Worm (Caenorhabditis elegans) whole organism, L4 larva: Measurements from ENCODE around the gene acl-6.
A peak's percentile ranks its signal among the peaks of the same experiment; 100 is the strongest.

Source experiments
- D1046.2 ChIP-seq: fragments of 200-800 bp; sonication (Bioruptor generic); IDR thresholded peaks from 2 replicates; pipeline ENCODE4 v1.3.6; 2022; ENCODE audit warnings: missing genetic modification characterization, missing compliant biosample characterization
- F10B5.3 ChIP-seq: sonication (generic microtip); optimal IDR thresholded peaks from 2 replicates; lab custom pipeline; 2016; ENCODE audit warnings: mild to moderate bottlenecking, missing genetic modification characterization, missing compliant biosample characterization
- F26F4.8 ChIP-seq: fragments of 200-800 bp; sonication (Bioruptor generic); conservative IDR thresholded peaks from 2 replicates; pipeline ENCODE4 v1.3.6; 2022; ENCODE audit warnings: missing genetic modification characterization, missing compliant biosample characterization
- F49E8.2 ChIP-seq: sonication (generic microtip); optimal IDR thresholded peaks from 2 replicates; lab custom pipeline; 2016; ENCODE audit warnings: missing compliant biosample characterization, mild to moderate bottlenecking, missing genetic modification characterization, borderline replicate concordance
- T20F7.1 ChIP-seq: fragments of 200-800 bp; sonication (Bioruptor generic); optimal IDR thresholded peaks from 2 replicates; lab custom pipeline; 2018; ENCODE audit warnings: mild to moderate bottlenecking, missing genetic modification characterization, missing compliant biosample characterization
- aha-1 ChIP-seq: fragments of 150-350 bp; peaks from one replicate; lab custom pipeline; 2014; ENCODE audit warnings: missing biosample characterization, missing genetic modification characterization
- aly-2 ChIP-seq: sonication (generic microtip); optimal IDR thresholded peaks from 2 replicates; lab custom pipeline; 2018; ENCODE audit warnings: missing biosample characterization, missing genetic modification characterization
- ceh-28 ChIP-seq: fragments of 150-350 bp; optimal IDR thresholded peaks from 2 replicates; lab custom pipeline; 2014; ENCODE audit warnings: missing biosample characterization, missing genetic modification reagents, missing genetic modification characterization
- ceh-32 ChIP-seq: sonication (generic microtip); optimal IDR thresholded peaks from 2 replicates; lab custom pipeline; 2016; ENCODE audit warnings: mild to moderate bottlenecking, missing genetic modification characterization, missing compliant biosample characterization; ENCODE audit not compliant: poor library complexity
- ceh-44 ChIP-seq: fragments of 200-800 bp; sonication (Bioruptor generic); IDR thresholded peaks from 2 replicates; pipeline ENCODE4 v1.3.6; 2022; ENCODE audit warnings: missing genetic modification reagents, missing genetic modification characterization, missing compliant biosample characterization
- ceh-62 ChIP-seq: sonication (generic microtip); optimal IDR thresholded peaks from 2 replicates; lab custom pipeline; 2017; ENCODE audit warnings: missing biosample characterization, missing genetic modification characterization
- cey-2 ChIP-seq: sonication (generic microtip); optimal IDR thresholded peaks from 3 replicates; lab custom pipeline; 2017; ENCODE audit warnings: missing genetic modification characterization, mild to moderate bottlenecking, missing compliant biosample characterization, antibody characterized with exemption, borderline replicate concordance; ENCODE audit not compliant: insufficient read depth
- daf-12 ChIP-seq: fragments of 150-350 bp; optimal IDR thresholded peaks from 2 replicates; lab custom pipeline; 2014; ENCODE audit warnings: missing biosample characterization, missing genetic modification reagents, missing genetic modification characterization
- daf-19 ChIP-seq: fragments of 200-800 bp; sonication (Bioruptor generic); conservative IDR thresholded peaks from 2 replicates; pipeline ENCODE4 v1.3.6; 2022; ENCODE audit warnings: missing genetic modification characterization, missing compliant biosample characterization
- daf-8 ChIP-seq: fragments of 200-800 bp; sonication (Bioruptor generic); IDR thresholded peaks from 2 replicates; pipeline ENCODE4 v1.3.6; 2022; ENCODE audit warnings: missing genetic modification characterization, missing compliant biosample characterization
- dmd-6 ChIP-seq: fragments of 200-800 bp; sonication (Bioruptor generic); IDR thresholded peaks from 2 replicates; pipeline ENCODE4 v1.3.6; 2022; ENCODE audit warnings: missing genetic modification reagents, missing genetic modification characterization, missing compliant biosample characterization
- dmd-9 ChIP-seq: fragments of 200-800 bp; sonication (Bioruptor generic); IDR thresholded peaks from 2 replicates; pipeline ENCODE4 v1.3.6; 2022; ENCODE audit warnings: missing genetic modification reagents, missing genetic modification characterization, missing compliant biosample characterization
- dpl-1 ChIP-seq: fragments of 150-350 bp; optimal IDR thresholded peaks from 2 replicates; lab custom pipeline; 2014; ENCODE audit warnings: missing biosample characterization, missing genetic modification reagents, missing genetic modification characterization
- fos-1 ChIP-seq: fragments of 150-350 bp; optimal IDR thresholded peaks from 2 replicates; lab custom pipeline; 2014; ENCODE audit warnings: missing biosample characterization, missing genetic modification characterization
- hlh-11 ChIP-seq: fragments of 200-800 bp; sonication (Bioruptor generic); optimal IDR thresholded peaks from 2 replicates; lab custom pipeline; 2018; ENCODE audit warnings: mild to moderate bottlenecking, missing genetic modification characterization, missing compliant biosample characterization
- lim-7 ChIP-seq: fragments of 200-800 bp; sonication (Bioruptor generic); IDR thresholded peaks from 2 replicates; pipeline ENCODE4 v1.3.6; 2022; ENCODE audit warnings: missing genetic modification characterization, missing compliant biosample characterization
- lin-1 ChIP-seq: fragments of 200-800 bp; sonication (Bioruptor generic); IDR thresholded peaks from 2 replicates; pipeline ENCODE4 v1.3.6; 2022; ENCODE audit warnings: missing genetic modification reagents, missing genetic modification characterization, missing compliant biosample characterization
- lin-15B ChIP-seq: fragments of 150-350 bp; sonication (generic microtip); optimal IDR thresholded peaks from 3 replicates; lab custom pipeline; 2014; ENCODE audit warnings: missing biosample characterization, missing genetic modification characterization
- lin-29 ChIP-seq: fragments of 200-800 bp; sonication (Bioruptor generic); IDR thresholded peaks from 2 replicates; pipeline ENCODE4 v1.3.6; 2022; ENCODE audit warnings: missing genetic modification reagents, missing genetic modification characterization, missing compliant biosample characterization
- lir-3 ChIP-seq: sonication (generic microtip); optimal IDR thresholded peaks from 2 replicates; lab custom pipeline; 2016; ENCODE audit warnings: mild to moderate bottlenecking, missing genetic modification characterization, missing compliant biosample characterization
- lsy-2 ChIP-seq, 2 experiments: fragments of 150-350 bp in 1 of 2; sonication (generic microtip) in 1 of 2; optimal IDR thresholded peaks; 2 replicates each; lab custom pipeline; 2014 to 2017; ENCODE audit warnings: missing biosample characterization in 2 of 2, missing genetic modification characterization in 2 of 2
- mdl-1 ChIP-seq, 2 experiments: fragments of 150-350 bp in 1 of 2; sonication (generic microtip) in 1 of 2; optimal IDR thresholded peaks; 2 replicates each; lab custom pipeline; 2014 to 2017; ENCODE audit warnings: missing biosample characterization in 2 of 2, missing genetic modification characterization in 2 of 2
- nhr-10 ChIP-seq: fragments of 150-350 bp; optimal IDR thresholded peaks from 2 replicates; lab custom pipeline; 2014; ENCODE audit warnings: missing biosample characterization, missing genetic modification characterization
- nhr-28 ChIP-seq: fragments of 150-350 bp; optimal IDR thresholded peaks from 2 replicates; lab custom pipeline; 2014; ENCODE audit warnings: missing biosample characterization, missing genetic modification characterization
- nhr-41 ChIP-seq: fragments of 200-800 bp; sonication (Bioruptor generic); IDR thresholded peaks from 2 replicates; pipeline ENCODE4 v1.3.6; 2022; ENCODE audit warnings: missing genetic modification reagents, missing genetic modification characterization, missing compliant biosample characterization
- nhr-42 ChIP-seq: fragments of 200-800 bp; sonication (Bioruptor generic); IDR thresholded peaks from 2 replicates; pipeline ENCODE4 v1.3.6; 2022; ENCODE audit warnings: missing genetic modification characterization, missing compliant biosample characterization
- nhr-48 ChIP-seq: sonication (generic microtip); optimal IDR thresholded peaks from 2 replicates; lab custom pipeline; 2016; ENCODE audit warnings: mild to moderate bottlenecking, missing genetic modification characterization, missing compliant biosample characterization
- nhr-76 ChIP-seq: fragments of 150-350 bp; optimal IDR thresholded peaks from 2 replicates; lab custom pipeline; 2014; ENCODE audit warnings: missing biosample characterization, missing genetic modification characterization
- nhr-77 ChIP-seq: fragments of 150-350 bp; optimal IDR thresholded peaks from 2 replicates; lab custom pipeline; 2014; ENCODE audit warnings: missing biosample characterization, missing genetic modification characterization
- php-3 ChIP-seq: fragments of 200-800 bp; sonication (Bioruptor generic); IDR thresholded peaks from 2 replicates; pipeline ENCODE4 v1.3.6; 2022; ENCODE audit warnings: missing genetic modification reagents, missing genetic modification characterization, missing compliant biosample characterization
- skn-1 ChIP-seq: fragments of 150-350 bp; optimal IDR thresholded peaks from 2 replicates; lab custom pipeline; 2014; ENCODE audit warnings: missing biosample characterization, missing genetic modification characterization
- snpc-4 ChIP-seq: fragments of 150-350 bp; optimal IDR thresholded peaks from 2 replicates; lab custom pipeline; 2014; ENCODE audit warnings: missing biosample characterization, missing genetic modification characterization
- spr-1 ChIP-seq: sonication (generic microtip); optimal IDR thresholded peaks from 2 replicates; lab custom pipeline; 2016; ENCODE audit warnings: mild to moderate bottlenecking, missing genetic modification characterization, missing compliant biosample characterization
- tag-97 ChIP-seq: fragments of 200-800 bp; sonication (Bioruptor generic); IDR thresholded peaks from 2 replicates; pipeline ENCODE4 v1.3.6; 2022; ENCODE audit warnings: missing genetic modification characterization, missing compliant biosample characterization
- unc-39 ChIP-seq: sonication (generic microtip); optimal IDR thresholded peaks from 2 replicates; lab custom pipeline; 2017; ENCODE audit warnings: missing biosample characterization, missing genetic modification characterization
- unc-62 ChIP-seq, 3 experiments: fragments of 150-350 bp in 1 of 3; sonication (generic microtip); optimal IDR thresholded peaks in 2 of 3; peaks in 1 of 3; 1 replicate in 1 of 3; 2 replicates in 2 of 3; lab custom pipeline; 2014 to 2017; ENCODE audit warnings: missing biosample characterization in 3 of 3, missing genetic modification characterization in 3 of 3, missing genetic modification reagents in 3 of 3, missing genotype in 1 of 3
- vab-7 ChIP-seq: fragments of 200-800 bp; sonication (Bioruptor generic); IDR thresholded peaks from 2 replicates; pipeline ENCODE4 v1.3.6; 2022; ENCODE audit warnings: missing genetic modification reagents, missing genetic modification characterization, missing compliant biosample characterization
- zfp-3 ChIP-seq: fragments of 200-800 bp; sonication (Bioruptor generic); conservative IDR thresholded peaks from 2 replicates; pipeline ENCODE4 v1.3.6; 2022; ENCODE audit warnings: missing genetic modification reagents, missing genetic modification characterization, missing compliant biosample characterization
- zip-2 ChIP-seq: fragments of 150-350 bp; optimal IDR thresholded peaks from 2 replicates; lab custom pipeline; 2014; ENCODE audit warnings: missing biosample characterization, missing genetic modification characterization

The acl-6 gene

DNA sequence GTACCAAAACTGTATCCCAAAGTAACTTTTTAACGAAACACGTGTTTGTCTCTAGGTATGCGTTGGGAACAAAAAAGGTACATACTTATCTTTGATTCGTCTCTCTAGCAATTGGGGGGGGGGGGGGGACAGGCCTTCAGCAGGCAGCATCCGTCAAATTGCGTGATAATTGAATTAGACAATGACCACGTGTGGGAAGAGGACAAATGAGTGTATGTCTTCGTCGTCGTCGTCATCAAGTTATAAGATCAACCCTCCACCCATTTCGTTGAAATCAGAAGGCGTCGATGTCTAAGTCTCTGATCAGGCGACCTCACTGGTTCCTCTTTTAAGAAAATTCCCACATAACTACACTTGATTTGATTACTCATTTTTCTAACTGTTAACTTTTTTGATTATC is 22.5 kb upstream of the acl-6 start, which contains the start of gene F08F3.4 (continued):
- TF ChIP-seq hlh-11 (tag; lab: Kevin White, UChicago) (peak; percentile 80), cey-2 (tag; lab: Kevin White, UChicago) (no peak), zip-2 (tag; lab: Kevin White, UChicago) (no peak), nhr-41 (no peak), daf-19 (no peak), aly-2 (tag; lab: Kevin White, UChicago) (no peak), dpl-1 (GFP tag; lab: Kevin White, UChicago) (no peak), nhr-77 (tag; lab: Kevin White, UChicago) (no peak), F49E8.2 (tag; lab: Kevin White, UChicago) (no peak), lin-29 (no peak), tag-97 (GFP tag; lab: Robert Waterston, UW) (no peak), nhr-48 (tag; lab: Kevin White, UChicago) (peak; percentile 80), nhr-28 (tag; lab: Kevin White, UChicago) (peak; percentile 30), nhr-76 (no peak), fos-1 (tag; lab: Kevin White, UChicago) (no peak), dmd-6 (peak; percentile 67)

DNA sequence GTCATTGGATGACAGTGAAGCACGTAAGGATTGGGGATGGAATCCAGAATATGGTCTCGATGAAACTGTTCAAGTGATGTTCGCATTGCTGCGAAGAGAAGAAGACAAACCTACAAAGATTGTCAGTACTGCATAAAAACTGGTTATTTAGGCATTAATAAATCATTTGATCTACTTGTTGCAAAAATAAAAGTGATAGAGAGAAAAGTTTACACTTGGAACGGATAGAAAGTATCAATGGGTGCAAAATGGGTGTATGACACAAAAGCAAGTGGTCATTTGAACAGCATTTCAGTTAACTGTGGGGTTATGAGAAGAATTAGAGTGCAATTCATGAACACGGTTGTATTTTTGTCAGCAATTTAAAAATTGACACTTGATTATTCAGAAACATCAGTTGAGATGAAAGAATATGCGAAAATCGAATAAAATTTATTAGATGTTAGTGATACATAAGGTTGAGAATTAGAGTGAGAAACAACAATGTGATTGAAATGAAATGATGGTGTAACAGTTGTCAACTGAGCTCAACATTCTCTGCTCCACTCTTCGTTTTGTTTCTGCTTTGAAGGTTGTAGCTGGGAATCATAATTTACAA is 20.3 kb upstream of the acl-6 start, which contains the start of gene F08F3.10:
Gene F08F3.10, plus strand, starts transcription at position 548 of the 598 bp plus-strand sequence.
- no peak for TF ChIP-seq D1046.2 (GFP tag; lab: Robert Waterston, UW)
- TF ChIP-seq unc-39 (tag; lab: Kevin White, UChicago), result no peak
- no peak for TF ChIP-seq lin-1
- no peak for TF ChIP-seq zfp-3
- no peak for TF ChIP-seq daf-12 (tag; lab: Kevin White, UChicago)
- peak; percentile 62 for TF ChIP-seq nhr-48 (tag; lab: Kevin White, UChicago)
- TF ChIP-seq dmd-6, result peak; percentile 65
- peak; percentile 83 for TF ChIP-seq aha-1 (tag; lab: Kevin White, UChicago)
- peak in 1 of 2 experiments; percentile 22 for TF ChIP-seq mdl-1 (tag; optimal IDR thresholded peaks at IDR 0.05; lab: Kevin White, UChicago)
- peak; percentile 31 for TF ChIP-seq nhr-28 (tag; lab: Kevin White, UChicago)
- no peak for TF ChIP-seq ceh-28 (tag; lab: Kevin White, UChicago)
- TF ChIP-seq, all 104 proteins: peak for 5

DNA sequence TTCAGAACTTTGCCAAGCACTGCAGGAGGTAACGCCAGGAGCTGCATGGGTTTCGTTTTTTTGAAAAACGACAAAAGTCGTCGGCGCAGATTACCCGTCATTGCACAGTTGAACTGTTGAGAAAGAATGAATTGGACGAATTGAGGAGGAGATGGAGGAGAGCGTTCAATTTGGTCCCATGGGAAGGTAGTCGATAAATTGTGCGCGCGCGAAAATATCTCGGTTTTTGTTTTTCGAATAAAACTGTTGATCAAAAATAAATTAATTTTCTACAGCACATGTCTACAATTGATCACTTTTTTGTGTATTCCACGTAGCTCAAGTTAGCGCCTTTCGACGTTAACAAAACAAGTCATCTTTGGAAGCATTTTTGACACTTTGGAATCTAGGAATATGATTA is 13.3 kb upstream of the acl-6 start, which contains the start of gene F08F3.6:
Gene F08F3.6, minus strand, starts transcription at position 153 of the 400 bp plus-strand sequence.
- TF ChIP-seq lin-15B (tag; lab: Kevin White, UChicago), result no peak
- no peak for TF ChIP-seq ceh-32 (tag; lab: Kevin White, UChicago)
- no peak for TF ChIP-seq lim-7 (GFP tag; lab: Robert Waterston, UW)
- no peak for TF ChIP-seq nhr-42
- no peak for TF ChIP-seq spr-1 (tag; lab: Kevin White, UChicago)
- no peak for TF ChIP-seq daf-8
- no peak for TF ChIP-seq snpc-4 (tag; lab: Kevin White, UChicago)
- no peak for TF ChIP-seq lir-3
- TF ChIP-seq ceh-62, result no peak
- TF ChIP-seq nhr-10 (tag; lab: Kevin White, UChicago), result no peak
- TF ChIP-seq skn-1, result no peak
- TF ChIP-seq php-3 (GFP tag; lab: Robert Waterston, UW), result no peak

DNA sequence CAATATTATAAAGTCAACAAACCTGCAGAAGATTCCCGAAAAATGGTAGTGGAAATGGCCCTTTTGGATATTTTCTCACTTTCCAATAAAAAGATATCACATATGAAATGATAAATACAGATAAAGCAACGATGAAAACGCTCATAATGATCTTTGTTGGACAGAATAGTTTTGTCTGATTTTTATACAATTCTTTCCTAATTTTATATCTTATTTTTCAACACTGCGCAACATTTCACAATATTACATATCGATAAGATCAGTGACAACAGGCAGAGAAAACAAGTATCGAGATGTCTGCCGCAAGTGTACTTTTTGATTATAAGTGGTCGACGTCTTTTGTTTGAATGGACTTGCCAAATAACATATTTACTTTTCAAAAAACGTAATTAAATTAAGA is 10.1 kb upstream of the acl-6 start, which contains the start of gene cyp-14A5:
Gene cyp-14A5, minus strand, starts transcription at position 163 of the 400 bp plus-strand sequence.
- no peak for TF ChIP-seq F10B5.3 (tag; lab: Kevin White, UChicago)
- TF ChIP-seq F26F4.8 (GFP tag; lab: Robert Waterston, UW), result no peak
- peak in 1 of 2 experiments; percentile 96 for TF ChIP-seq unc-62 (GFP tag; optimal IDR thresholded peaks at IDR 0.05 in 1 of 2; lab: Kevin White, UChicago)
- no peak for TF ChIP-seq unc-62 (tag; optimal IDR thresholded peaks at IDR 0.05; lab: Kevin White, UChicago)
- no peak for TF ChIP-seq dmd-9
- TF ChIP-seq zfp-3, result no peak
- TF ChIP-seq ceh-44 (GFP tag; lab: Robert Waterston, UW), result no peak
- peak; percentile 66 for TF ChIP-seq zip-2 (tag; lab: Kevin White, UChicago)
- TF ChIP-seq T20F7.1 (GFP tag; lab: Kevin White, UChicago), result no peak
- TF ChIP-seq lsy-2 (tag; optimal IDR thresholded peaks at IDR 0.05; lab: Kevin White, UChicago), result no peak
- TF ChIP-seq vab-7 (GFP tag; lab: Robert Waterston, UW), result no peak
- no peak for TF ChIP-seq F49E8.2 (tag; lab: Kevin White, UChicago)
- TF ChIP-seq, all 104 proteins: peak for 2
